Fruit fly (Drosophila melanogaster): Measurements from ENCODE around the gene Cpr72Eb.

The Cpr72Eb gene

dm6 chr3L:16412394-16412950 is 47.8 kb downstream of the Cpr72Eb start, which contains the start of gene Serinc (continued):
- peak; percentile 35 for TF ChIP-seq CG18262 (tag; optimal IDR thresholded peaks at IDR 0.05)
- no peak for TF ChIP-seq CG12071 (GFP tag; optimal IDR thresholded peaks at IDR 0.05)
- TF ChIP-seq scrt (GFP tag; optimal IDR thresholded peaks at IDR 0.05) = peak; percentile 44
- peak; percentile 47; the same call in 1 of the 2 replicates for TF ChIP-seq CG6272 (GFP tag; IDR thresholded peaks at IDR 0.05)
- peak; percentile 74 for TF ChIP-seq Max (GFP tag; optimal IDR thresholded peaks at IDR 0.05)
- no peak for TF ChIP-seq en (GFP tag; optimal IDR thresholded peaks at IDR 0.05)
- TF ChIP-seq sima (GFP tag; optimal IDR thresholded peaks at IDR 0.05) = no peak
- TF ChIP-seq CG8388 (GFP tag; optimal IDR thresholded peaks at IDR 0.05) = peak; percentile 26
- TF ChIP-seq yki (optimal IDR thresholded peaks at IDR 0.05) = no peak
- peak; percentile 69 for TF ChIP-seq CHES-1-like (GFP tag; optimal IDR thresholded peaks at IDR 0.05)
- TF ChIP-seq slou (GFP tag; optimal IDR thresholded peaks at IDR 0.05) = peak; percentile 0
- TF ChIP-seq pfk (GFP tag; optimal IDR thresholded peaks at IDR 0.05) = no peak
- no peak for TF ChIP-seq cas (GFP tag; IDR thresholded peaks at IDR 0.05)
- peak; percentile 53 for TF ChIP-seq az2 (GFP tag; optimal IDR thresholded peaks at IDR 0.05)
- peak; percentile 76; the same call in 1 of the 2 replicates for TF ChIP-seq vvl (GFP tag; IDR thresholded peaks at IDR 0.05)
- TF ChIP-seq gsb (GFP tag; IDR thresholded peaks at IDR 0.05) = no peak
- TF ChIP-seq CG33213 (GFP tag; optimal IDR thresholded peaks at IDR 0.05) = peak; percentile 67
- no peak for TF ChIP-seq CG17612 (GFP tag; IDR thresholded peaks at IDR 0.05)
- TF ChIP-seq CG1602 (GFP tag; optimal IDR thresholded peaks at IDR 0.05) = no peak
- no peak for TF ChIP-seq cwo (GFP tag; optimal IDR thresholded peaks at IDR 0.05)
- TF ChIP-seq pho (GFP tag; optimal IDR thresholded peaks at IDR 0.05) = peak; percentile 45
- peak; percentile 97 for TF ChIP-seq inv (GFP tag; IDR thresholded peaks at IDR 0.05; ENCODE audit: partially characterized antibody)
- peak; percentile 98 for TF ChIP-seq CG2129 (GFP tag; IDR thresholded peaks at IDR 0.05; ENCODE audit: partially characterized antibody)
- no peak for TF ChIP-seq toy (GFP tag; IDR thresholded peaks at IDR 0.05)
- TF ChIP-seq CG9609 (GFP tag; optimal IDR thresholded peaks at IDR 0.05) = peak; percentile 33
- TF ChIP-seq nerfin-1 (tag; optimal IDR thresholded peaks at IDR 0.05) = peak; percentile 61
- peak; percentile 17 for TF ChIP-seq BtbVII (GFP tag; optimal IDR thresholded peaks at IDR 0.05)
- no peak for TF ChIP-seq sqz (GFP tag; optimal IDR thresholded peaks at IDR 0.05)
- no peak for TF ChIP-seq Drgx (GFP tag; IDR thresholded peaks at IDR 0.05)
- peak; percentile 58 for TF ChIP-seq dysf (GFP tag; IDR thresholded peaks at IDR 0.05)
- no peak for TF ChIP-seq ap (GFP tag; IDR thresholded peaks at IDR 0.05)
- TF ChIP-seq stwl (tag; optimal IDR thresholded peaks at IDR 0.05) = peak; percentile 48
- TF ChIP-seq CG15514 (GFP tag; optimal IDR thresholded peaks at IDR 0.05) = peak; percentile 78
- 0 out of 2 replicates have a peak, but pooled peaks have one; percentile 33 for TF ChIP-seq E2f1 (GFP tag; IDR thresholded peaks at IDR 0.05)
- TF ChIP-seq CG15011 (GFP tag; optimal IDR thresholded peaks at IDR 0.05) = no peak
- TF ChIP-seq CG15073 (GFP tag; optimal IDR thresholded peaks at IDR 0.05) = no peak
- TF ChIP-seq CG11456 (GFP tag; IDR thresholded peaks at IDR 0.05) = peak; percentile 65
- peak; percentile 95 for TF ChIP-seq CG34224 (GFP tag; IDR thresholded peaks at IDR 0.05; ENCODE audit: partially characterized antibody)
- peak; percentile 52; the same call in 1 of the 2 replicates for TF ChIP-seq CG14441 (GFP tag; IDR thresholded peaks at IDR 0.05)
- TF ChIP-seq CG30403 (GFP tag; optimal IDR thresholded peaks at IDR 0.05) = peak; percentile 70
- TF ChIP-seq CG2199 (GFP tag; IDR thresholded peaks at IDR 0.05) = no peak
- no peak for TF ChIP-seq Rx (GFP tag; IDR thresholded peaks at IDR 0.05)
- peak; percentile 45 for TF ChIP-seq CG18764 (GFP tag; optimal IDR thresholded peaks at IDR 0.05)
- peak; percentile 95 for TF ChIP-seq CG7963 (GFP tag; IDR thresholded peaks at IDR 0.05; ENCODE audit: partially characterized antibody)
- peak; percentile 32 for TF ChIP-seq CG6683 (GFP tag; optimal IDR thresholded peaks at IDR 0.05)
- TF ChIP-seq Hmx (GFP tag; optimal IDR thresholded peaks at IDR 0.05) = no peak
- TF ChIP-seq vnd (GFP tag; IDR thresholded peaks at IDR 0.05; ENCODE audit: partially characterized antibody) = peak; percentile 97
- TF ChIP-seq CG3995 (GFP tag; optimal IDR thresholded peaks at IDR 0.05) = peak; percentile 92
- peak; percentile 20; the same call in 1 of the 4 replicates for TF ChIP-seq Gug (GFP tag; IDR thresholded peaks at IDR 0.05)
- TF ChIP-seq CG30431 (GFP tag; optimal IDR thresholded peaks at IDR 0.05) = no peak
- no peak for TF ChIP-seq sim (GFP tag; IDR thresholded peaks at IDR 0.05)
